Fruit fly (Drosophila melanogaster) whole organism, prepupa: Measurements from ENCODE around the gene hth.

Experiments used
- Blimp-1 ChIP-seq: fragments of 200-800 bp; sonication (Bioruptor generic); optimal IDR thresholded peaks from 3 replicates; lab custom pipeline; 2017; ENCODE audit warnings: missing biosample characterization, missing genetic modification characterization, mild to moderate bottlenecking, moderate library complexity, missing genetic modification reagents
- CG11902 ChIP-seq: fragments of 200-800 bp; sonication (Bioruptor generic); optimal IDR thresholded peaks from 3 replicates; lab custom pipeline; 2016; ENCODE audit warnings: missing biosample characterization, missing genetic modification characterization
- CG15336 ChIP-seq: fragments of 200-800 bp; sonication (Bioruptor generic); IDR thresholded peaks from 2 replicates; pipeline ENCODE4 v1.3.6; 2022; ENCODE audit warnings: missing biosample characterization, missing genetic modification characterization
- CG1621 ChIP-seq: fragments of 200-800 bp; sonication (Bioruptor generic); optimal IDR thresholded peaks from 3 replicates; lab custom pipeline; 2018; ENCODE audit warnings: missing biosample characterization, mild to moderate bottlenecking, missing genetic modification characterization
- CG31627 ChIP-seq: fragments of 200-800 bp; sonication (Bioruptor generic); optimal IDR thresholded peaks from 3 replicates; lab custom pipeline; 2016; ENCODE audit warnings: missing biosample characterization, missing genetic modification characterization
- CG32006 ChIP-seq: fragments of 200-800 bp; sonication (Bioruptor generic); optimal IDR thresholded peaks from 3 replicates; lab custom pipeline; 2017; ENCODE audit warnings: missing biosample characterization, mild to moderate bottlenecking, missing genetic modification characterization
- CG3919 ChIP-seq: fragments of 200-800 bp; sonication (Bioruptor generic); optimal IDR thresholded peaks from 3 replicates; lab custom pipeline; 2016; ENCODE audit warnings: missing biosample characterization, missing genetic modification characterization
- CG6163 ChIP-seq: fragments of 200-800 bp; sonication (Bioruptor generic); IDR thresholded peaks from 3 replicates; pipeline ENCODE4 v1.3.6; 2022; ENCODE audit warnings: missing biosample characterization, missing genetic modification characterization
- CG6276 ChIP-seq: fragments of 200-800 bp; sonication (Bioruptor generic); optimal IDR thresholded peaks from 2 replicates; lab custom pipeline; 2017; ENCODE audit warnings: missing biosample characterization, mild to moderate bottlenecking, missing genetic modification characterization
- CG6792 ChIP-seq: fragments of 200-800 bp; sonication (Bioruptor generic); optimal IDR thresholded peaks from 3 replicates; lab custom pipeline; 2016; ENCODE audit warnings: missing biosample characterization, missing genetic modification characterization
- CG6808 ChIP-seq: fragments of 200-800 bp; sonication (Bioruptor generic); optimal IDR thresholded peaks from 3 replicates; lab custom pipeline; 2017; ENCODE audit warnings: missing biosample characterization, missing genetic modification characterization, mild to moderate bottlenecking, moderate library complexity, missing genetic modification reagents
- CG6854 ChIP-seq: fragments of 200-800 bp; sonication (Bioruptor generic); optimal IDR thresholded peaks from 2 replicates; lab custom pipeline; 2017; ENCODE audit warnings: missing biosample characterization, mild to moderate bottlenecking, missing genetic modification characterization
- CG8632 ChIP-seq: fragments of 200-800 bp; sonication (Bioruptor generic); optimal IDR thresholded peaks from 3 replicates; lab custom pipeline; 2016; ENCODE audit warnings: missing biosample characterization, missing genetic modification characterization
- Eip75B ChIP-seq: fragments of 200-800 bp; sonication (Bioruptor generic); optimal IDR thresholded peaks from 3 replicates; lab custom pipeline; 2016; ENCODE audit warnings: missing biosample characterization, missing genetic modification characterization
- Eip78C ChIP-seq: fragments of 200-800 bp; sonication (Bioruptor generic); peaks from one replicate; lab custom pipeline; 2016; ENCODE audit warnings: missing biosample characterization, missing genetic modification characterization
- Eip93F ChIP-seq: fragments of 200-800 bp; sonication (Bioruptor generic); optimal IDR thresholded peaks from 2 replicates; lab custom pipeline; 2016; ENCODE audit warnings: missing biosample characterization, mild to moderate bottlenecking, missing genetic modification characterization
- Ets21C ChIP-seq: fragments of 200-800 bp; sonication (Bioruptor generic); optimal IDR thresholded peaks from 3 replicates; lab custom pipeline; 2016; ENCODE audit warnings: missing biosample characterization, missing genetic modification characterization
- Ets96B ChIP-seq: fragments of 200-800 bp; optimal IDR thresholded peaks from 2 replicates; lab custom pipeline; 2019; ENCODE audit warnings: missing biosample characterization, mild to moderate bottlenecking, missing genetic modification characterization, moderate library complexity
- Gug ChIP-seq: fragments of 200-800 bp; sonication (Bioruptor generic); IDR thresholded peaks from 2 replicates; pipeline ENCODE4 v1.3.6; 2022; ENCODE audit warnings: missing biosample characterization, missing genetic modification characterization
- Hr39 ChIP-seq: fragments of 200-800 bp; sonication (Bioruptor generic); optimal IDR thresholded peaks from 2 replicates; lab custom pipeline; 2016; ENCODE audit warnings: missing biosample characterization, missing genetic modification characterization
- Hr4 ChIP-seq: fragments of 200-800 bp; sonication (Bioruptor generic); optimal IDR thresholded peaks from 3 replicates; lab custom pipeline; 2016; ENCODE audit warnings: missing biosample characterization, missing genetic modification characterization
- Lpt ChIP-seq: fragments of 200-800 bp; sonication (Bioruptor generic); optimal IDR thresholded peaks from 3 replicates; lab custom pipeline; 2016; ENCODE audit warnings: missing biosample characterization, missing genetic modification characterization
- Met ChIP-seq: fragments of 200-800 bp; sonication (Bioruptor generic); optimal IDR thresholded peaks from 3 replicates; lab custom pipeline; 2016; ENCODE audit warnings: missing biosample characterization, missing genetic modification characterization
- OdsH ChIP-seq: fragments of 200-800 bp; sonication (Bioruptor generic); optimal IDR thresholded peaks from 3 replicates; lab custom pipeline; 2016; ENCODE audit warnings: missing biosample characterization, missing genetic modification characterization
- Sox102F ChIP-seq: fragments of 200-800 bp; sonication (Bioruptor generic); optimal IDR thresholded peaks from 2 replicates; lab custom pipeline; 2016; ENCODE audit warnings: missing biosample characterization, mild to moderate bottlenecking, missing genetic modification characterization
- Sox15 ChIP-seq: fragments of 200-800 bp; sonication (Bioruptor generic); optimal IDR thresholded peaks from 3 replicates; lab custom pipeline; 2016; ENCODE audit warnings: missing biosample characterization, missing genetic modification characterization
- achi ChIP-seq: fragments of 200-800 bp; sonication (Bioruptor generic); optimal IDR thresholded peaks from 3 replicates; lab custom pipeline; 2016; ENCODE audit warnings: missing biosample characterization, missing genetic modification characterization
- cyc ChIP-seq: fragments of 200-800 bp; sonication (Bioruptor generic); optimal IDR thresholded peaks from 3 replicates; lab custom pipeline; 2016; ENCODE audit warnings: missing biosample characterization, missing genetic modification characterization
- dac ChIP-seq: fragments of 200-800 bp; sonication (Bioruptor generic); optimal IDR thresholded peaks from 2 replicates; lab custom pipeline; 2017; ENCODE audit warnings: missing biosample characterization, mild to moderate bottlenecking, missing genetic modification characterization
- esn ChIP-seq: fragments of 200-800 bp; sonication (Bioruptor generic); optimal IDR thresholded peaks from 2 replicates; lab custom pipeline; 2016; ENCODE audit warnings: missing biosample characterization, mild to moderate bottlenecking, missing genetic modification characterization, moderate library complexity
- fd59A ChIP-seq: fragments of 200-800 bp; sonication (Bioruptor generic); optimal IDR thresholded peaks from 2 replicates; lab custom pipeline; 2017; ENCODE audit warnings: missing biosample characterization, mild to moderate bottlenecking, missing genetic modification characterization, missing genetic modification reagents
- fd85E ChIP-seq: fragments of 200-800 bp; sonication (Bioruptor generic); optimal IDR thresholded peaks from 3 replicates; lab custom pipeline; 2016; ENCODE audit warnings: missing biosample characterization, missing genetic modification characterization
- net ChIP-seq: fragments of 200-800 bp; sonication (Bioruptor generic); optimal IDR thresholded peaks from 3 replicates; lab custom pipeline; 2016; ENCODE audit warnings: missing biosample characterization, missing genetic modification characterization
- pdm3 ChIP-seq: fragments of 200-800 bp; sonication (Bioruptor generic); optimal IDR thresholded peaks from 3 replicates; lab custom pipeline; 2016; ENCODE audit warnings: missing biosample characterization, missing genetic modification characterization
- svp ChIP-seq: fragments of 200-800 bp; sonication (Bioruptor generic); peaks from one replicate; lab custom pipeline; 2016; ENCODE audit warnings: missing biosample characterization, missing genetic modification characterization
- topi ChIP-seq: fragments of 200-800 bp; sonication (Bioruptor generic); optimal IDR thresholded peaks from 3 replicates; lab custom pipeline; 2016; ENCODE audit warnings: missing biosample characterization, missing genetic modification characterization
- vri ChIP-seq: fragments of 200-800 bp; sonication (Bioruptor generic); optimal IDR thresholded peaks from 3 replicates; lab custom pipeline; 2016; ENCODE audit warnings: missing biosample characterization, mild to moderate bottlenecking, missing genetic modification characterization

The hth gene

dm6 chr3R:10550139-10550538, 89.2 kb downstream of the hth start (continued):
- TF ChIP-seq Hr4 (peak; percentile 34), vri (GFP tag; lab: Kevin White, UChicago) (peak; percentile 7), dac (GFP tag; lab: Kevin White, UChicago) (no peak), CG6854 (GFP tag; lab: Kevin White, UChicago) (peak; percentile 28), svp (GFP tag; lab: Kevin White, UChicago) (peak; percentile 88), cyc (peak; percentile 73), OdsH (GFP tag; lab: Kevin White, UChicago) (peak; percentile 69), Blimp-1 (GFP tag; lab: Kevin White, UChicago) (no peak), CG1621 (tag; lab: Kevin White, UChicago) (peak; percentile 54), CG15336 (GFP tag; lab: Robert Waterston, UW) (peak; percentile 55), Sox102F (peak; percentile 66), CG32006 (peak; percentile 42), CG6276 (GFP tag; lab: Kevin White, UChicago) (no peak), net (GFP tag; lab: Kevin White, UChicago) (peak; percentile 54), topi (GFP tag; lab: Kevin White, UChicago) (peak; percentile 68), fd85E (no peak), Met (peak; percentile 76), Lpt (peak; percentile 6), achi (GFP tag; lab: Kevin White, UChicago) (peak; percentile 66), CG3919 (GFP tag; lab: Kevin White, UChicago) (peak; percentile 67), CG31627 (GFP tag; lab: Kevin White, UChicago) (peak; percentile 63), Eip78C (GFP tag; lab: Kevin White, UChicago) (peak; percentile 91), CG6808 (GFP tag; lab: Kevin White, UChicago) (peak; percentile 61), pdm3 (GFP tag; lab: Kevin White, UChicago) (peak; percentile 71), CG11902 (GFP tag; lab: Kevin White, UChicago) (peak; percentile 52), esn (peak; percentile 77), Ets21C (peak; percentile 55), Ets96B (peak; percentile 72)

DNA sequence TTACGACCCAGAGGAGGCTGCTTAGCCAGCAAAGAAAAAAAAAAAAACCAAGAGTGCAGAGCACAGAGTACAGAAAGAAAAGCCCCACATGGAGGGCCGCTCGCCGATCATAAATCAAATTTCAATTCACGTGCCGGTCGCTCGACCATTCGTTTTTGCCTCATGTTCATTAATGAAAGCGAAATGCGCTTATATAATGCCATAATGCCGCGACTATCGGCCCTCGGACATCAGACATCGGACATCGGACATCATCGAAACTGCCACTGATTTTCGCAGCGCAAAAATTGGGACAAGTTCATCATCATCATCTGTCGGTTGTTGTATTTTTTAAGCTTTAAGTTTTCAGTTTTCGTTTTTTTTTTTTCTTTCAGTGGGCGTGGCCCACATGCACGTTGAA, 91.7 kb downstream of the hth start:
- TF ChIP-seq Eip75B (GFP tag; lab: Kevin White, UChicago) (no peak), Eip93F (GFP tag; lab: Kevin White, UChicago) (no peak), Hr4 (no peak), Blimp-1 (GFP tag; lab: Kevin White, UChicago) (peak; percentile 53), Eip78C (GFP tag; lab: Kevin White, UChicago) (peak; percentile 24), Hr39 (no peak)
- TF ChIP-seq, all 60 proteins: peak for 2

DNA sequence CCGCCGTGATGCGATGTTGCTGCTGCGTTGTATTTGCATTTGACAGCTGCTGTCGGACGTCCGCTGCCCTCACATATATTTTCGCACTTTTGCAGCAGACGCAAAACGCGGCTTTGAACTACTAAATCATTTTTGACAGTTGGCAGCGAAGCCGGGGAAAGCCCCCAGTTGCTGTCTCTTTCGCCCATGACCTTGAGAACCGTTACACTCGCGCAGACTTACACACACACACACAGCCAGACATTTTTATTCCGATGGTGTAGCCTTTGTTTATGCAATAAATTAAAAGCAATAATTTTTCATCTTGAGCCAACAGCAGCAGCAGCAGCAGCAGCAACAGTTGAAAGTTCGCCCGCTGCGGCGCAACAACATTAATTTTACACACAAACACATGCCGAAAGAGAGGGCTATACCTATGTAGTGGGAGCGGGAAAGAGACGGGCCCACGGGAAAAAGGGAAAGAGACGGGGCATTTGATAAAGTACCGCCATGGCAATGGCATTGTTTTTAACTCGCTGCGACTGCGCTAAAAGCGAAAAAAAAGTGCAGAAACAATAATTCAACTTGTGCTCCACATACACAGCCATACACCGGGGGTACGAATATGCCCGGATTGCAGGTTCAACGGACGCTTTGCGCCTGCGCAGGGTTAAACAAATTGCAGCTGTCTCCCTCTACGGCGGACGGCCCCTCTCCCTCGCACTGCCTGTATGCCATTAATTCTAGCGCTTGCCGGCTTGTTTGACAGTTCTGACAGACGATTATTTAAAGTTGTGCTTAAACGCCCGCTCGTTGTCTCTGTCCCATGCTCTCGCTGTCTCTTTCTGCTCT, 92.9 kb downstream of the hth start:
- TF ChIP-seq CG3919 (GFP tag; lab: Kevin White, UChicago) (no peak), Sox15 (GFP tag; lab: Kevin White, UChicago) (no peak), CG6792 (GFP tag; lab: Kevin White, UChicago) (no peak), Blimp-1 (GFP tag; lab: Kevin White, UChicago) (no peak), net (GFP tag; lab: Kevin White, UChicago) (no peak), Hr39 (peak; percentile 3), CG8632 (GFP tag; lab: Kevin White, UChicago) (no peak), Gug (no peak), fd59A (GFP tag; lab: Kevin White, UChicago) (no peak), CG6163 (GFP tag; lab: Robert Waterston, UW) (0 out of 3 replicates have a peak, but pooled peaks have one; percentile 13), Ets21C (no peak), svp (GFP tag; lab: Kevin White, UChicago) (peak; percentile 37)
